Fruit fly (Drosophila melanogaster): ENCODE measurements around the gene fan.

Gene fan

dm6 chr3L:8096106-8096558 is 12.8 kb upstream of the fan start:
- no peak for TF ChIP-seq Dll (optimal IDR thresholded peaks at IDR 0.05)
- TF ChIP-seq EcR (GFP tag; optimal IDR thresholded peaks at IDR 0.05): no peak
- no peak for TF ChIP-seq CG8478 (optimal IDR thresholded peaks at IDR 0.05)
- no peak for TF ChIP-seq pan (optimal IDR thresholded peaks at IDR 0.05)
- no peak for TF ChIP-seq psq (optimal IDR thresholded peaks at IDR 0.05)
- TF ChIP-seq usp (GFP tag; optimal IDR thresholded peaks at IDR 0.05): no peak

DNA sequence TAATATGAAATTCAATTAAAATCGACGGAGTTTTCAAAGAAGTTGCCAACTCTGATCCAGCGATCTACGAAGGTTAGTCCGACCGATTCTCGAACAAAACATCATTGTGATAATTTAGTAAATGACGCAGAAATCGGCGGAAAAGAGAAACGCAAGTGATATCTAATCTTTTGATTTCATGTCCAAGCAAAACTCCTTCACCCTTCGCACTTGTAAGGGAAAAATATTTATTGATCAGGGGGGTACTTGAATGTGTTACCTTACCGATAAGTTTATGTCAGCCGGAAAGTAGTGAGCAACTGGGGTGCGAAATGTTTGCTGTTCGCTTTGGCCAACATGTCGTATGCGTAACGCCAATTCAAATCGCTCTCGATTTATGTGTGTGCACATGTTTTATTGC is 11.8 kb upstream of the fan start:
- TF ChIP-seq Dll (optimal IDR thresholded peaks at IDR 0.05) (no peak), usp (GFP tag; optimal IDR thresholded peaks at IDR 0.05) (no peak), psq (optimal IDR thresholded peaks at IDR 0.05) (no peak), CG8478 (optimal IDR thresholded peaks at IDR 0.05) (no peak), pan (optimal IDR thresholded peaks at IDR 0.05) (no peak), EcR (GFP tag; optimal IDR thresholded peaks at IDR 0.05) (no peak)

DNA sequence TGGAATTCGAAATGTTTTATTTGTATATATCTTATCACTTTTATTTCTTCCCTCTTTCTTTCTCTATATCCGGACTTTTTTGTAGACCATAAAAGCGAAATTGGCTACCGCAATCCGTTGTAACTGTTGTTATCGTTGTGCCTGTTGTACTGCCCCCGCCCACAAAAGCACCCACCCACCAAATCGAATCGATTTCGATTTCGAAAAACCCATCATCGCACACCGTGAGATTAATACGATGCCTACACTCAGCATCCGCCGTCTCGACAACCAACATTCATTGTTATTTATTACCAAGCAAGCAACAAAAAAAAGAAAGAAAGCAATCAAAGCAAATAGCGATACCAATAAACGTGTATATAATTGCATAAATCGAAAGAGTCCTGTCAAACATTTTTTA is 731 bp upstream of the fan start:
- TF ChIP-seq EcR (GFP tag; optimal IDR thresholded peaks at IDR 0.05) (no peak), CG8478 (optimal IDR thresholded peaks at IDR 0.05) (no peak), pan (optimal IDR thresholded peaks at IDR 0.05) (no peak), psq (optimal IDR thresholded peaks at IDR 0.05) (no peak), Dll (optimal IDR thresholded peaks at IDR 0.05) (no peak), usp (GFP tag; optimal IDR thresholded peaks at IDR 0.05) (no peak)

DNA sequence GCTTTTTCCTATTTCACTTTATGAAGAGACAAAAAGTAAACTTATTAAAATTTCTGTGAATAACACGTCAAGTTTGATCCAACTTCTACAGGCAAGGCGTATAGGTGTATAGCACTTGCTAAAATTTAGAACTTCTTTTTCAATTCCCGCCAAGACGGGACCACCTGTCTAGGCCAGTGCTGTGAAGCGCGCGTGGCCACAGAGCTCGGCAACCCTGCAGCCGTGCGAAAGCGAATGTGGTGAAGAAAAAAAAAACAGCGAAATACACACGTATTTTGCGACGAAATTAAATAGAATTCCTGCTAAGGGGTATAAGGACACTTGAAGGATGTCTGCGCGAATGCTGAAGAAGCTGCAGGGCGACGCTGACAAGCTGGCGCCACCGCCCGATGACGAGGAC is 1.2 kb downstream of the fan start, which contains the start of gene Nulp1:
Gene Nulp1 (plus strand): TSS at position 198 of the 400 bp plus-strand sequence.
- TF ChIP-seq CG8478 (optimal IDR thresholded peaks at IDR 0.05): no peak
- no peak for TF ChIP-seq pan (optimal IDR thresholded peaks at IDR 0.05)
- no peak for TF ChIP-seq usp (GFP tag; optimal IDR thresholded peaks at IDR 0.05)
- TF ChIP-seq psq (optimal IDR thresholded peaks at IDR 0.05): no peak
- no peak for TF ChIP-seq EcR (GFP tag; optimal IDR thresholded peaks at IDR 0.05)
- no peak for TF ChIP-seq Dll (optimal IDR thresholded peaks at IDR 0.05)

dm6 chr3L:8115864-8116528 is 7.1 kb downstream of the fan start, which contains the start of the genes Arp3 and msk:
Arp3 (minus strand) TSS chr3L:8115902.
msk (plus strand) TSS chr3L:8116179.
- TF ChIP-seq psq (optimal IDR thresholded peaks at IDR 0.05) (no peak), Dll (optimal IDR thresholded peaks at IDR 0.05) (no peak), pan (optimal IDR thresholded peaks at IDR 0.05) (no peak), CG8478 (optimal IDR thresholded peaks at IDR 0.05) (no peak), usp (GFP tag; optimal IDR thresholded peaks at IDR 0.05) (no peak), EcR (GFP tag; optimal IDR thresholded peaks at IDR 0.05) (no peak)

dm6 chr3L:8116809-8117208 is 7.9 kb downstream of the fan start:
- TF ChIP-seq psq (optimal IDR thresholded peaks at IDR 0.05) (no peak), Dll (optimal IDR thresholded peaks at IDR 0.05) (no peak), CG8478 (optimal IDR thresholded peaks at IDR 0.05) (no peak), pan (optimal IDR thresholded peaks at IDR 0.05) (no peak), usp (GFP tag; optimal IDR thresholded peaks at IDR 0.05) (no peak), EcR (GFP tag; optimal IDR thresholded peaks at IDR 0.05) (no peak)

- no peak for TF ChIP-seq CG8478 (optimal IDR thresholded peaks at IDR 0.05)
- no peak for TF ChIP-seq usp (GFP tag; optimal IDR thresholded peaks at IDR 0.05)
- TF ChIP-seq Dll (optimal IDR thresholded peaks at IDR 0.05): no peak
- no peak for TF ChIP-seq EcR (GFP tag; optimal IDR thresholded peaks at IDR 0.05)
- no peak for TF ChIP-seq pan (optimal IDR thresholded peaks at IDR 0.05)
- no peak for TF ChIP-seq psq (optimal IDR thresholded peaks at IDR 0.05)
These were observed 12.7 kb downstream of the fan start, which contains the start of gene ldbr for dm6 chr3L:8121590-8121989. ldbr (plus strand) TSS chr3L:8121827.

dm6 chr3L:8124481-8125359 is 15.8 kb downstream of the fan start, which contains the start of the genes CG7550 and mRpL36:
CG7550 (minus strand) TSS chr3L:8124531.
mRpL36 (minus strand) TSS chr3L:8125132.
- no peak for TF ChIP-seq usp (GFP tag; optimal IDR thresholded peaks at IDR 0.05)
- no peak for TF ChIP-seq psq (optimal IDR thresholded peaks at IDR 0.05)
- TF ChIP-seq EcR (GFP tag; optimal IDR thresholded peaks at IDR 0.05): no peak
- no peak for TF ChIP-seq Dll (optimal IDR thresholded peaks at IDR 0.05)
- no peak for TF ChIP-seq CG8478 (optimal IDR thresholded peaks at IDR 0.05)
- no peak for TF ChIP-seq pan (optimal IDR thresholded peaks at IDR 0.05)

dm6 chr3L:8127712-8128210 is 18.8 kb downstream of the fan start, which contains the start of the genes Cds and Uba2:
Cds (plus strand) TSS chr3L:8127762.
Uba2 (minus strand) TSS chr3L:8127818.
- TF ChIP-seq usp (GFP tag; optimal IDR thresholded peaks at IDR 0.05) (no peak), Dll (optimal IDR thresholded peaks at IDR 0.05) (no peak)

DNA sequence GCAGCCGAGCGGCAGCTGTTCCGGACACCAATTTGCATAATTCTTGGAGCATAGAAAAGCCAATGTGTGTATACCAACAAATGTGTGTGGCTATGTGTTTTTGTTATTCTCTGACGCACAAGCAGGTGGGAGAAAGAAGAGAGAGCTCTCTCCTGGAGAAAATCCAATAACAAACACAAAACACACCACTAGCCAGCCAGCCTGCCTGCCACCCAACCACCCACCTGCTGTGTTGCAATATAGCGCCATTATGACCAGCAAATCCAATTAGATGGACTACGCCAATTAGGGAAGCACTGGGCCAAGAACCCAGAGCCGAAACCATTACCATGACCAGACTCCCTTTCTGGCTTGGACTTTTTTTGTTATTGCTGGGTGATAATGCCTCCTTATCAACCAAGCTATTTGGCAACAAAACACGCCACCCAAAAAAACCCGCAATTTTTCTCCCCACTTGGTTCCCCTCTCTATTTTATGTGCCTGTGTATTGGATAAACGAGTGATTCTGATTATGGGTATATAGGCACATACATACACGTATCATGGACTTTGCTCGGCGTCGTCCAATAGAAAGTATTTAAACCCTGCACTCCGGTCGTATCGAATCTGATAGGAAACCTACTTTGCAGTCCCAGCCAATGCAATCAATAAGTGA is 19.6 kb downstream of the fan start:
- TF ChIP-seq pan (optimal IDR thresholded peaks at IDR 0.05) (no peak), CG8478 (optimal IDR thresholded peaks at IDR 0.05) (no peak)

dm6 chr3L:8137448-8137906 is 28.5 kb downstream of the fan start, which contains the start of the genes Setx and mus301:
Setx (minus strand) TSS chr3L:8137498.
mus301 (plus strand) TSS chr3L:8137808.
- TF ChIP-seq CG8478 (optimal IDR thresholded peaks at IDR 0.05) (no peak), Dll (optimal IDR thresholded peaks at IDR 0.05) (no peak), usp (GFP tag; optimal IDR thresholded peaks at IDR 0.05) (no peak), pan (optimal IDR thresholded peaks at IDR 0.05) (no peak), EcR (GFP tag; optimal IDR thresholded peaks at IDR 0.05) (no peak), psq (optimal IDR thresholded peaks at IDR 0.05) (no peak)
